Worm (Caenorhabditis elegans) whole organism, L1 larva: ENCODE results near the gene F40G9.7.

Experiments used
- ama-1 ChIP-seq: fragments of 150-350 bp; optimal IDR thresholded peaks from 2 replicates; lab custom pipeline; 2014
- ces-1 ChIP-seq: fragments of 150-350 bp; optimal IDR thresholded peaks from 2 replicates; lab custom pipeline; 2014; ENCODE audit warnings: missing biosample characterization, missing genetic modification reagents, missing genetic modification characterization
- fkh-4 ChIP-seq: sonication (generic microtip); optimal IDR thresholded peaks from 2 replicates; lab custom pipeline; 2016; ENCODE audit warnings: missing compliant biosample characterization, missing genetic modification characterization, borderline replicate concordance
- hlh-17 ChIP-seq: fragments of 200-800 bp; sonication (Bioruptor generic); optimal IDR thresholded peaks from 2 replicates; lab custom pipeline; 2018; ENCODE audit warnings: missing genetic modification characterization, mild to moderate bottlenecking, missing compliant biosample characterization, moderate library complexity, borderline replicate concordance
- lin-13 ChIP-seq: fragments of 150-350 bp; optimal IDR thresholded peaks from 2 replicates; lab custom pipeline; 2014; ENCODE audit warnings: missing biosample characterization, missing genetic modification reagents, missing genetic modification characterization
- nhr-76 ChIP-seq: sonication (generic microtip); optimal IDR thresholded peaks from 2 replicates; lab custom pipeline; 2017; ENCODE audit warnings: missing biosample characterization, missing genetic modification characterization
- nhr-77 ChIP-seq: fragments of 150-350 bp; optimal IDR thresholded peaks from 2 replicates; lab custom pipeline; 2014; ENCODE audit warnings: missing biosample characterization, missing genetic modification characterization
- tlp-1 ChIP-seq: fragments of 150-350 bp; optimal IDR thresholded peaks from 2 replicates; lab custom pipeline; 2014; ENCODE audit warnings: missing biosample characterization, missing genetic modification characterization

DNA sequence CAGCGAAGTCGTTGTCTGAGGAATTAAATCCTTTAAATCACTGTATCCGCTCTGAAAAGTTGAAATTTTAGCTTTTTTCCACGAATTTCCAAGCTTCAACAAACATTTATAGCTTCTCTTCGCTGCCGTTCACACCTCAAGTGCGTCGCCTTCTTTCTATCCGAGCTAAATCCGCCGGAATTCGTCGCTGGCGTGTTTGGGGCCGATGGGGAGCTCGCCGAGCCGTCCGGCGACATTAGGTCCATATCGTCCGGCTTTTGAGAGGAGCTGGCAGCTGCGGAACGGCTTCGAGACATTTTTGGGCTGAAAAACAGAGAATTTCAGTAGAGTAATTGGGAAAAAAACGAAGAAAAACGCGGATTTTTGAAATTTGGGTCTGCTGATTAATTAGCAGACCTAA is 22.3 kb downstream of the F40G9.7 start, which contains the start of gene mxl-2:
- no peak for TF ChIP-seq ama-1 (lab: Kevin White, UChicago)
- TF ChIP-seq lin-13 (GFP tag; lab: Kevin White, UChicago): no peak
- TF ChIP-seq tlp-1: no peak
- TF ChIP-seq nhr-77 (tag; lab: Kevin White, UChicago): no peak
- TF ChIP-seq ces-1 (GFP tag; lab: Kevin White, UChicago): no peak
- no peak for TF ChIP-seq nhr-76 (tag; lab: Kevin White, UChicago)
- TF ChIP-seq hlh-17 (GFP tag; lab: Kevin White, UChicago): no peak
- TF ChIP-seq fkh-4 (tag; lab: Kevin White, UChicago): no peak
